Fruit fly (Drosophila melanogaster) whole organism, embryonic: ENCODE data around the gene CG15773.
A peak's percentile ranks its signal among the peaks of the same experiment; 100 is the strongest.

Experiments used
- ATbp ChIP-seq: fragments of 200-800 bp; sonication (Bioruptor generic); optimal IDR thresholded peaks from 2 replicates; lab custom pipeline; 2017; ENCODE audit warnings: missing biosample characterization, mild to moderate bottlenecking, missing genetic modification characterization, missing genetic modification reagents
- Atf3 ChIP-seq: fragments of 200-800 bp; sonication (Bioruptor generic); optimal IDR thresholded peaks from 3 replicates; lab custom pipeline; 2016; ENCODE audit warnings: missing biosample characterization, missing genetic modification characterization
- CG10274 ChIP-seq: fragments of 200-800 bp; sonication (Bioruptor generic); optimal IDR thresholded peaks from 3 replicates; lab custom pipeline; 2017; ENCODE audit warnings: missing biosample characterization, mild to moderate bottlenecking, missing genetic modification characterization
- CG11504 ChIP-seq: fragments of 200-800 bp; sonication (Bioruptor generic); optimal IDR thresholded peaks from 3 replicates; lab custom pipeline; 2019; ENCODE audit warnings: missing biosample characterization, mild to moderate bottlenecking, missing genetic modification characterization, moderate library complexity
- CG12104 ChIP-seq: fragments of 200-800 bp; sonication (Bioruptor generic); optimal IDR thresholded peaks from 3 replicates; lab custom pipeline; 2016; ENCODE audit warnings: missing biosample characterization, missing genetic modification characterization
- CG12219 ChIP-seq: fragments of 200-800 bp; sonication (Bioruptor generic); optimal IDR thresholded peaks from 3 replicates; lab custom pipeline; 2018; ENCODE audit warnings: missing biosample characterization, mild to moderate bottlenecking, missing genetic modification characterization
- CG13287 ChIP-seq: fragments of 200-800 bp; sonication (Bioruptor generic); IDR thresholded peaks from 2 replicates; pipeline ENCODE4 v1.3.6; 2022; ENCODE audit warnings: missing biosample characterization, missing genetic modification characterization; ENCODE audit not compliant: partially characterized antibody
- CG14050 ChIP-seq: fragments of 200-800 bp; sonication (Bioruptor generic); IDR thresholded peaks from 3 replicates; pipeline ENCODE4 v1.3.6; 2022; ENCODE audit warnings: missing biosample characterization, missing genetic modification characterization
- CG16813 ChIP-seq: fragments of 200-800 bp; sonication (Bioruptor generic); IDR thresholded peaks from 3 replicates; pipeline ENCODE4 v1.3.6; 2022; ENCODE audit warnings: missing biosample characterization, missing genetic modification characterization; ENCODE audit not compliant: partially characterized antibody
- CG17568 ChIP-seq: fragments of 200-800 bp; sonication (Bioruptor generic); optimal IDR thresholded peaks from 2 replicates; lab custom pipeline; 2018; ENCODE audit warnings: missing biosample characterization, mild to moderate bottlenecking, missing genetic modification characterization, moderate library complexity
- CG2678 ChIP-seq: fragments of 200-800 bp; sonication (Bioruptor generic); optimal IDR thresholded peaks from 3 replicates; lab custom pipeline; 2019; ENCODE audit warnings: missing biosample characterization, mild to moderate bottlenecking, missing genetic modification characterization, moderate library complexity
- CG32772 ChIP-seq: fragments of 200-800 bp; sonication (Bioruptor generic); IDR thresholded peaks from 2 replicates; pipeline ENCODE4 v1.3.6; 2022; ENCODE audit warnings: missing biosample characterization, missing genetic modification characterization
- CG4617 ChIP-seq: fragments of 200-800 bp; sonication (Bioruptor generic); optimal IDR thresholded peaks from 3 replicates; lab custom pipeline; 2016; ENCODE audit warnings: missing biosample characterization, missing genetic modification characterization, borderline replicate concordance
- CG6791 ChIP-seq: fragments of 200-800 bp; sonication (Bioruptor generic); IDR thresholded peaks from 3 replicates; pipeline ENCODE4 v1.3.6; 2022; ENCODE audit warnings: missing biosample characterization, missing genetic modification characterization; ENCODE audit not compliant: partially characterized antibody
- CG7357 ChIP-seq: fragments of 200-800 bp; sonication (Bioruptor generic); IDR thresholded peaks from 3 replicates; pipeline ENCODE4 v1.3.6; 2022; ENCODE audit warnings: missing biosample characterization, missing genetic modification characterization
- CG7963 ChIP-seq: fragments of 200-800 bp; sonication (Bioruptor generic); IDR thresholded peaks from 3 replicates; pipeline ENCODE4 v1.3.6; 2022; ENCODE audit warnings: missing biosample characterization, missing genetic modification characterization; ENCODE audit not compliant: partially characterized antibody
- CG8478 ChIP-seq: fragments of >200 bp; optimal IDR thresholded peaks from 2 replicates; lab custom pipeline; 2018
- Dp ChIP-seq: fragments of 200-800 bp; sonication (Bioruptor generic); optimal IDR thresholded peaks from 2 replicates; lab custom pipeline; 2018; ENCODE audit warnings: missing biosample characterization, mild to moderate bottlenecking, missing genetic modification characterization, moderate library complexity
- MTF-1 ChIP-seq: fragments of 200-800 bp; sonication (Bioruptor generic); optimal IDR thresholded peaks from 2 replicates; lab custom pipeline; 2018; ENCODE audit warnings: missing biosample characterization, mild to moderate bottlenecking, missing genetic modification characterization, borderline replicate concordance
- Meics ChIP-seq: fragments of 200-800 bp; sonication (Bioruptor generic); optimal IDR thresholded peaks from 2 replicates; lab custom pipeline; 2017; ENCODE audit warnings: missing biosample characterization, mild to moderate bottlenecking, missing genetic modification characterization
- NK7.1 ChIP-seq: fragments of 200-800 bp; sonication (Bioruptor generic); optimal IDR thresholded peaks from 3 replicates; lab custom pipeline; 2016; ENCODE audit warnings: missing biosample characterization, missing genetic modification characterization
- NfI ChIP-seq: fragments of 200-800 bp; sonication (Bioruptor generic); optimal IDR thresholded peaks from 3 replicates; lab custom pipeline; 2018; ENCODE audit warnings: missing biosample characterization, mild to moderate bottlenecking, missing genetic modification characterization, moderate library complexity
- Oaz ChIP-seq: fragments of 200-800 bp; sonication (Bioruptor generic); IDR thresholded peaks from 2 replicates; pipeline ENCODE4 v1.3.6; 2022; ENCODE audit warnings: missing biosample characterization, missing genetic modification characterization
- Opbp ChIP-seq: fragments of 200-800 bp; sonication (Bioruptor generic); IDR thresholded peaks from 3 replicates; pipeline ENCODE4 v1.3.6; 2022; ENCODE audit warnings: missing biosample characterization, missing genetic modification characterization; ENCODE audit not compliant: partially characterized antibody
- Sox102F ChIP-seq: fragments of 200-800 bp; sonication (Bioruptor generic); optimal IDR thresholded peaks from 2 replicates; lab custom pipeline; 2018; ENCODE audit warnings: missing biosample characterization, mild to moderate bottlenecking, missing genetic modification characterization, moderate library complexity
- ash1 ChIP-seq: fragments of 200-800 bp; sonication (Bioruptor generic); optimal IDR thresholded peaks from 2 replicates; lab custom pipeline; 2018; ENCODE audit warnings: missing biosample characterization, mild to moderate bottlenecking, missing genetic modification characterization
- chinmo ChIP-seq: fragments of 200-800 bp; sonication (Bioruptor generic); IDR thresholded peaks from 4 replicates; pipeline ENCODE4 v1.3.6; 2022; ENCODE audit warnings: missing biosample characterization, missing genetic modification characterization; ENCODE audit not compliant: partially characterized antibody
- crc ChIP-seq: fragments of 200-800 bp; sonication (Bioruptor generic); optimal IDR thresholded peaks from 2 replicates; lab custom pipeline; 2016; ENCODE audit warnings: missing biosample characterization, missing genetic modification characterization
- exex ChIP-seq: fragments of 200-800 bp; sonication (Bioruptor generic); optimal IDR thresholded peaks from 4 replicates; lab custom pipeline; 2018; ENCODE audit warnings: missing biosample characterization, mild to moderate bottlenecking, missing genetic modification characterization, moderate library complexity
- ftz-f1 ChIP-seq: fragments of 200-800 bp; sonication (Bioruptor generic); optimal IDR thresholded peaks from 2 replicates; lab custom pipeline; 2016; ENCODE audit warnings: missing biosample characterization, missing genetic modification characterization
- hbn ChIP-seq: fragments of 200-800 bp; sonication (Bioruptor generic); IDR thresholded peaks from 2 replicates; pipeline ENCODE4 v1.3.6; 2022; ENCODE audit warnings: missing biosample characterization, missing genetic modification characterization; ENCODE audit not compliant: partially characterized antibody
- hkb ChIP-seq, 2 experiments: fragments of 200-800 bp in 1 of 2; fragments of >200 bp in 1 of 2; sonication (Bioruptor generic) in 1 of 2; IDR thresholded peaks in 1 of 2; optimal IDR thresholded peaks in 1 of 2; 2 replicates each; pipeline versions ENCODE4 v1.3.6 to Lab custom; 2017 to 2022; ENCODE audit warnings: missing biosample characterization in 1 of 2, missing genetic modification characterization in 1 of 2
- hth ChIP-seq: fragments of >200 bp; optimal IDR thresholded peaks from 2 replicates; lab custom pipeline; 2017; ENCODE audit warnings: inconsistent platforms
- inv ChIP-seq: fragments of 200-800 bp; sonication (Bioruptor generic); IDR thresholded peaks from 2 replicates; pipeline ENCODE4 v1.3.6; 2022; ENCODE audit warnings: missing biosample characterization, missing genetic modification characterization; ENCODE audit not compliant: partially characterized antibody
- kni ChIP-seq: fragments of 200-800 bp; sonication (Bioruptor generic); optimal IDR thresholded peaks from 3 replicates; lab custom pipeline; 2017; ENCODE audit warnings: mild to moderate bottlenecking, missing biosample characterization, missing genetic modification reagents, missing genetic modification characterization
- knrl ChIP-seq: fragments of 200-800 bp; sonication (Bioruptor generic); IDR thresholded peaks from 3 replicates; pipeline ENCODE4 v1.3.6; 2022; ENCODE audit warnings: missing biosample characterization, missing genetic modification characterization; ENCODE audit not compliant: partially characterized antibody
- mam ChIP-seq: fragments of 200-800 bp; sonication (Bioruptor generic); optimal IDR thresholded peaks from 3 replicates; lab custom pipeline; 2016; ENCODE audit warnings: missing biosample characterization, missing genetic modification characterization
- pb ChIP-seq: fragments of 200-800 bp; sonication (Bioruptor generic); optimal IDR thresholded peaks from 3 replicates; lab custom pipeline; 2016; ENCODE audit warnings: missing biosample characterization, missing genetic modification characterization
- row ChIP-seq: fragments of 200-800 bp; sonication (Bioruptor generic); IDR thresholded peaks from 3 replicates; pipeline ENCODE4 v1.3.6; 2022; ENCODE audit warnings: missing biosample characterization, missing genetic modification characterization
- scrt ChIP-seq: fragments of 200-800 bp; sonication (Bioruptor generic); optimal IDR thresholded peaks from 2 replicates; lab custom pipeline; 2018; ENCODE audit warnings: missing biosample characterization, mild to moderate bottlenecking, missing genetic modification characterization, moderate library complexity
- sens-2 ChIP-seq: fragments of 200-800 bp; sonication (Bioruptor generic); IDR thresholded peaks from 2 replicates; pipeline ENCODE4 v1.3.6; 2022; ENCODE audit warnings: missing biosample characterization, missing genetic modification characterization
- sima ChIP-seq: fragments of 200-800 bp; sonication (Bioruptor generic); optimal IDR thresholded peaks from 2 replicates; lab custom pipeline; 2016; ENCODE audit warnings: missing biosample characterization, missing genetic modification characterization
- sna ChIP-seq: fragments of 200-800 bp; sonication (Bioruptor generic); IDR thresholded peaks from 2 replicates; pipeline ENCODE4 v1.3.6; 2022; ENCODE audit warnings: missing biosample characterization, missing genetic modification characterization; ENCODE audit not compliant: partially characterized antibody
- stwl ChIP-seq: fragments of 200-800 bp; sonication (Bioruptor generic); optimal IDR thresholded peaks from 3 replicates; lab custom pipeline; 2018; ENCODE audit warnings: missing biosample characterization, mild to moderate bottlenecking, missing genetic modification characterization, moderate library complexity
- sug ChIP-seq: fragments of 200-800 bp; optimal IDR thresholded peaks from 2 replicates; lab custom pipeline; 2019; ENCODE audit warnings: missing biosample characterization, mild to moderate bottlenecking, missing genetic modification characterization, moderate library complexity
- vnd ChIP-seq: fragments of 200-800 bp; sonication (Bioruptor generic); IDR thresholded peaks from 3 replicates; pipeline ENCODE4 v1.3.6; 2022; ENCODE audit warnings: missing biosample characterization, missing genetic modification characterization; ENCODE audit not compliant: partially characterized antibody
- wek ChIP-seq: fragments of 200-800 bp; sonication (Bioruptor generic); optimal IDR thresholded peaks from 3 replicates; lab custom pipeline; 2018; ENCODE audit warnings: missing biosample characterization, mild to moderate bottlenecking, missing genetic modification characterization, moderate library complexity

The CG15773 gene

dm6 chrX:5690651-5691379 lies 41.7 kb upstream of the CG15773 start (continued):
- TF ChIP-seq sens-2 (GFP tag; lab: Robert Waterston, UW) (no peak), knrl (GFP tag; lab: Robert Waterston, UW) (0 out of 3 replicates have a peak, but pooled peaks have one; percentile 27), CG14050 (GFP tag; lab: Robert Waterston, UW) (no peak), inv (GFP tag; lab: Robert Waterston, UW) (0 out of 2 replicates have a peak, but pooled peaks have one; percentile 22), wek (GFP tag; lab: Kevin White, UChicago) (no peak), Meics (GFP tag; lab: Kevin White, UChicago) (no peak), stwl (no peak), hbn (no peak), mam (GFP tag; lab: Kevin White, UChicago) (no peak), NfI (GFP tag; lab: Kevin White, UChicago) (no peak), vnd (GFP tag; lab: Robert Waterston, UW) (0 out of 3 replicates have a peak, but pooled peaks have one; percentile 12), CG16813 (GFP tag; lab: Robert Waterston, UW) (peak; percentile 48; the same call in 1 of the 3 replicates), sug (tag; lab: Kevin White, UChicago) (no peak), Dp (GFP tag; lab: Kevin White, UChicago) (no peak), hkb (optimal IDR thresholded peaks at IDR 0.05; lab: Kevin White, UChicago) (no peak), hkb (GFP tag; IDR thresholded peaks at IDR 0.05; lab: Robert Waterston, UW) (no peak), kni (GFP tag; lab: Kevin White, UChicago) (no peak), CG32772 (GFP tag; lab: Robert Waterston, UW) (no peak), crc (GFP tag; lab: Kevin White, UChicago) (no peak), row (GFP tag; lab: Robert Waterston, UW) (peak; percentile 55), Atf3 (GFP tag; lab: Kevin White, UChicago) (no peak), CG4617 (GFP tag; lab: Kevin White, UChicago) (no peak), CG8478 (lab: Kevin White, UChicago) (peak; percentile 88), CG7963 (GFP tag; lab: Robert Waterston, UW) (peak; percentile 46; the same call in 1 of the 3 replicates), hth (lab: Kevin White, UChicago) (no peak), CG12219 (GFP tag; lab: Kevin White, UChicago) (no peak), Sox102F (GFP tag; lab: Kevin White, UChicago) (no peak), sima (no peak), CG13287 (GFP tag; lab: Robert Waterston, UW) (peak; percentile 32), Oaz (GFP tag; lab: Robert Waterston, UW) (no peak), NK7.1 (GFP tag; lab: Kevin White, UChicago) (no peak), CG2678 (tag; lab: Kevin White, UChicago) (no peak), CG11504 (tag; lab: Kevin White, UChicago) (no peak), Opbp (GFP tag; lab: Robert Waterston, UW) (0 out of 3 replicates have a peak, but pooled peaks have one; percentile 23), CG12104 (GFP tag; lab: Kevin White, UChicago) (no peak), CG10274 (GFP tag; lab: Kevin White, UChicago) (no peak), ash1 (GFP tag; lab: Kevin White, UChicago) (no peak), scrt (GFP tag; lab: Kevin White, UChicago) (no peak), exex (tag; lab: Kevin White, UChicago) (no peak), ATbp (GFP tag; lab: Kevin White, UChicago) (no peak), CG6791 (GFP tag; lab: Robert Waterston, UW) (0 out of 3 replicates have a peak, but pooled peaks have one; percentile 49), CG7357 (GFP tag; lab: Robert Waterston, UW) (no peak), pb (GFP tag; lab: Kevin White, UChicago) (peak; percentile 0), MTF-1 (no peak), chinmo (GFP tag; lab: Robert Waterston, UW) (peak; percentile 53; the same call in 1 of the 4 replicates), sna (GFP tag; lab: Robert Waterston, UW) (no peak), CG17568 (GFP tag; lab: Kevin White, UChicago) (no peak), ftz-f1 (no peak)
